Worm (Caenorhabditis elegans): Measurements from ENCODE around the gene R01H2.4.
A peak's percentile ranks its signal among the peaks of the same experiment; 100 is the strongest.

R01H2.4 gene

DNA sequence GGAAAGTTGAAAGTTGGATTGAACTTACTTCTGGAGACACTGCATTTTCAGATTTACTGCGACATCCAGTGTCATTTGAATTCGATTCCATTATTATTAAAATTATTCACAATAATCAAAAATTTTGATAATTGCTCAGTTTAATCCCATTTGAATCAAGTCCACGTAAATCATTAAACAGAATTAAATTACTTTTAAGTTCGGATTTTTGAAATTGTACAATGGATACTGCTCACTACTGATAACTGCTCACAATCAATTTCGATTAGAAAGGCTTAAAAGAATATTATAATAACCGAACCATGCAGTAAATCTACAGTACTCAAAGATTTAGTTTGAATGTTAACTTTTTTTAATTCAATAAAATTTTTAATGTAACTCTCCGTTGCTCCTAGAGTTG, at the start of gene R01H2.4:
TSS of gene R01H2.4 (minus strand) at position 101 of the 400 bp plus-strand sequence.
- TF ChIP-seq ceh-16 (tag; optimal IDR thresholded peaks at IDR 0.05) = no peak
- no peak for TF ChIP-seq nhr-25 (tag; optimal IDR thresholded peaks at IDR 0.05)
- TF ChIP-seq elt-1 (tag; optimal IDR thresholded peaks at IDR 0.05) = no peak
- no peak for TF ChIP-seq lin-13 (GFP tag; optimal IDR thresholded peaks at IDR 0.05)
- TF ChIP-seq lin-11 (tag; optimal IDR thresholded peaks at IDR 0.05) = no peak
- TF ChIP-seq alr-1 (tag; optimal IDR thresholded peaks at IDR 0.05) = no peak
- TF ChIP-seq fos-1 (tag; optimal IDR thresholded peaks at IDR 0.05) = no peak
- TF ChIP-seq sem-4 (tag; optimal IDR thresholded peaks at IDR 0.05) = no peak
- TF ChIP-seq F13H6.1 (tag; optimal IDR thresholded peaks at IDR 0.05) = no peak
- no peak for TF ChIP-seq mab-5 (tag; optimal IDR thresholded peaks at IDR 0.05)
- no peak for TF ChIP-seq unc-39 (tag; optimal IDR thresholded peaks at IDR 0.05)
- TF ChIP-seq nhr-12 (tag; optimal IDR thresholded peaks at IDR 0.05) = no peak
- TF ChIP-seq unc-55 (GFP tag; optimal IDR thresholded peaks at IDR 0.05) = no peak
- no peak for TF ChIP-seq Y55F3AM.14 (GFP tag; optimal IDR thresholded peaks at IDR 0.05)
- TF ChIP-seq nhr-129 (tag; optimal IDR thresholded peaks at IDR 0.05) = no peak
- no peak for TF ChIP-seq aly-2 (tag; optimal IDR thresholded peaks at IDR 0.05)
- TF ChIP-seq ztf-1 (GFP tag; conservative IDR thresholded peaks at IDR 0.05) = no peak
- TF ChIP-seq egl-27 (tag; optimal IDR thresholded peaks at IDR 0.05) = no peak
- no peak for TF ChIP-seq ama-1 (optimal IDR thresholded peaks at IDR 0.05)
- no peak for TF ChIP-seq sma-3 (GFP tag; optimal IDR thresholded peaks at IDR 0.05)

ce11 chrIII:7112285-7112684, 48.2 kb upstream of the R01H2.4 start:
- TF ChIP-seq alr-1 (tag; optimal IDR thresholded peaks at IDR 0.05) = no peak
- no peak for TF ChIP-seq Y55F3AM.14 (GFP tag; optimal IDR thresholded peaks at IDR 0.05)
- TF ChIP-seq ztf-1 (GFP tag; conservative IDR thresholded peaks at IDR 0.05) = no peak
- no peak for TF ChIP-seq nhr-25 (tag; optimal IDR thresholded peaks at IDR 0.05)
- TF ChIP-seq unc-62 (GFP tag; optimal IDR thresholded peaks at IDR 0.05) = no peak
- TF ChIP-seq mbf-1 (tag; optimal IDR thresholded peaks at IDR 0.05) = no peak
- TF ChIP-seq C34F6.9 (tag; optimal IDR thresholded peaks at IDR 0.05) = no peak
- TF ChIP-seq lin-39 (tag; optimal IDR thresholded peaks at IDR 0.05) = no peak
- no peak for TF ChIP-seq R02D3.7 (tag; optimal IDR thresholded peaks at IDR 0.05)
- no peak for TF ChIP-seq peb-1 (tag; optimal IDR thresholded peaks at IDR 0.05)
- TF ChIP-seq F13H6.1 (tag; optimal IDR thresholded peaks at IDR 0.05) = no peak
- no peak for TF ChIP-seq mab-5 (tag; optimal IDR thresholded peaks at IDR 0.05)
- TF ChIP-seq lsy-2 (tag; optimal IDR thresholded peaks at IDR 0.05) = no peak
- TF ChIP-seq skn-1 (tag; optimal IDR thresholded peaks at IDR 0.05) = no peak
- TF ChIP-seq elt-1 (tag; optimal IDR thresholded peaks at IDR 0.05) = no peak
- no peak for TF ChIP-seq nhr-10 (tag; optimal IDR thresholded peaks at IDR 0.05)

ce11 chrIII:7111793-7112192, 47.7 kb upstream of the R01H2.4 start, which contains the start of gene B0280.7:
B0280.7 (minus strand) TSS chrIII:7111893.
- no peak for TF ChIP-seq mbf-1 (tag; optimal IDR thresholded peaks at IDR 0.05)
- peak; percentile 9 for TF ChIP-seq nhr-25 (tag; optimal IDR thresholded peaks at IDR 0.05)

DNA sequence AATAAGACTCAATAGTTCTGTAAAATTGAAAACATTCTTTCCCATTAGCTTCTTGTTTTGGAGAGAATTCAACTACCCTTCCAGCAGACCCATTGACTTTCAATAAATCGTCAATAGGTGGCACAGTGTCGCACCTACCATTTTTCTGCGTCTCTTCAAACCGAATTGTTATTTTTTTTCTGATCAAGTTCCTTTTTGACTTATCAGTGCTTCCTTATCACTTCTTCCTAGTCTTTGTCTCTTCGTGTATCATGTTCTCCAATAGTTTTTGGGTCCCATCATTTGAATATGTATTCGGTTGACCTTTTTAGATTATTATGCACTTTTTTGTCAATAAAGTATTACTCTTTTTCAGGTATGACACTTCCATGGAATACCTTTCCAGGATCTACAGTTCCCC, 43.9 kb upstream of the R01H2.4 start, which contains the start of gene odd-1:
TSS of gene odd-1 (plus strand) at position 349 of the 400 bp plus-strand sequence.
- TF ChIP-seq gmeb-1 (tag; optimal IDR thresholded peaks at IDR 0.05) = no peak
- TF ChIP-seq mab-5 (tag; optimal IDR thresholded peaks at IDR 0.05) = no peak
- TF ChIP-seq unc-55 (GFP tag; optimal IDR thresholded peaks at IDR 0.05) = no peak
- TF ChIP-seq peb-1 (tag; optimal IDR thresholded peaks at IDR 0.05) = no peak
- TF ChIP-seq fos-1 (tag; optimal IDR thresholded peaks at IDR 0.05) = peak; percentile 28
- TF ChIP-seq nhr-11 (tag; optimal IDR thresholded peaks at IDR 0.05) = no peak
- no peak for TF ChIP-seq nhr-10 (tag; optimal IDR thresholded peaks at IDR 0.05)
- no peak for TF ChIP-seq elt-1 (tag; optimal IDR thresholded peaks at IDR 0.05)

ce11 chrIII:7106854-7107253, 42.8 kb upstream of the R01H2.4 start:
- TF ChIP-seq fos-1 (tag; optimal IDR thresholded peaks at IDR 0.05) = peak; percentile 43
- no peak for TF ChIP-seq nhr-12 (tag; optimal IDR thresholded peaks at IDR 0.05)

ce11 chrIII:7103940-7104440, 39.9 kb upstream of the R01H2.4 start, which contains the start of gene cpg-2:
cpg-2 (minus strand) TSS chrIII:7103990.
- no peak for TF ChIP-seq unc-39 (tag; optimal IDR thresholded peaks at IDR 0.05)
- no peak for TF ChIP-seq gmeb-1 (tag; optimal IDR thresholded peaks at IDR 0.05)
